Fruit fly (Drosophila melanogaster) whole organism, embryonic: ENCODE results near the gene Try29F.

Experiments used
- Adf1 ChIP-seq: fragments of 200-800 bp; sonication (Bioruptor generic); IDR thresholded peaks from 2 replicates; pipeline ENCODE4 v1.3.6; 2022; ENCODE audit warnings: missing biosample characterization, missing genetic modification characterization
- Bdp1 ChIP-seq: fragments of 200-800 bp; sonication (Bioruptor generic); optimal IDR thresholded peaks from 3 replicates; lab custom pipeline; 2016; ENCODE audit warnings: missing biosample characterization, missing genetic modification characterization
- BtbVII ChIP-seq: fragments of 200-800 bp; sonication (Bioruptor generic); optimal IDR thresholded peaks from 3 replicates; lab custom pipeline; 2017; ENCODE audit warnings: missing biosample characterization, mild to moderate bottlenecking, missing genetic modification characterization
- CG10209 ChIP-seq: fragments of 200-800 bp; sonication (Bioruptor generic); optimal IDR thresholded peaks from 3 replicates; lab custom pipeline; 2017; ENCODE audit warnings: missing biosample characterization, mild to moderate bottlenecking, missing genetic modification characterization, missing genetic modification reagents
- CG1024 ChIP-seq: fragments of 200-800 bp; sonication (Bioruptor generic); IDR thresholded peaks from 2 replicates; pipeline ENCODE4 v1.3.6; 2022; ENCODE audit warnings: missing biosample characterization, missing genetic modification characterization
- CG10274 ChIP-seq: fragments of 200-800 bp; sonication (Bioruptor generic); optimal IDR thresholded peaks from 3 replicates; lab custom pipeline; 2017; ENCODE audit warnings: missing biosample characterization, mild to moderate bottlenecking, missing genetic modification characterization
- CG14014 ChIP-seq: fragments of 200-800 bp; sonication (Bioruptor generic); IDR thresholded peaks from 2 replicates; pipeline ENCODE4 v1.3.6; 2022; ENCODE audit warnings: missing biosample characterization, missing genetic modification characterization
- CG15514 ChIP-seq: fragments of 200-800 bp; sonication (Bioruptor generic); optimal IDR thresholded peaks from 3 replicates; lab custom pipeline; 2017; ENCODE audit warnings: missing biosample characterization, missing genetic modification characterization, mild to moderate bottlenecking, moderate library complexity, missing genetic modification reagents
- CG15696 ChIP-seq: fragments of 200-800 bp; sonication (Bioruptor generic); optimal IDR thresholded peaks from 2 replicates; lab custom pipeline; 2019; ENCODE audit warnings: missing biosample characterization, mild to moderate bottlenecking, missing genetic modification characterization, moderate library complexity
- CG16779 ChIP-seq: fragments of 200-800 bp; sonication (Bioruptor generic); IDR thresholded peaks from 2 replicates; pipeline ENCODE4 v1.3.6; 2022; ENCODE audit warnings: missing biosample characterization, missing genetic modification characterization
- CG17568 ChIP-seq: fragments of 200-800 bp; sonication (Bioruptor generic); optimal IDR thresholded peaks from 2 replicates; lab custom pipeline; 2018; ENCODE audit warnings: missing biosample characterization, mild to moderate bottlenecking, missing genetic modification characterization, moderate library complexity
- CG2199 ChIP-seq: fragments of 200-800 bp; sonication (Bioruptor generic); IDR thresholded peaks from 3 replicates; pipeline ENCODE4 v1.3.6; 2022; ENCODE audit warnings: missing biosample characterization, missing genetic modification characterization
- CG30431 ChIP-seq: fragments of 200-800 bp; sonication (Bioruptor generic); optimal IDR thresholded peaks from 2 replicates; lab custom pipeline; 2017; ENCODE audit warnings: missing biosample characterization, missing genetic modification characterization
- CG32772 ChIP-seq: fragments of 200-800 bp; sonication (Bioruptor generic); IDR thresholded peaks from 2 replicates; pipeline ENCODE4 v1.3.6; 2022; ENCODE audit warnings: missing biosample characterization, missing genetic modification characterization
- CG34376 ChIP-seq: fragments of 200-800 bp; sonication (Bioruptor generic); optimal IDR thresholded peaks from 2 replicates; lab custom pipeline; 2018; ENCODE audit warnings: missing biosample characterization, mild to moderate bottlenecking, missing genetic modification characterization
- CG3838 ChIP-seq: fragments of 200-800 bp; sonication (Bioruptor generic); optimal IDR thresholded peaks from 3 replicates; lab custom pipeline; 2016; ENCODE audit warnings: missing biosample characterization, missing genetic modification characterization
- CG4360 ChIP-seq: fragments of 200-800 bp; sonication (Bioruptor generic); IDR thresholded peaks from 2 replicates; pipeline ENCODE4 v1.3.6; 2022; ENCODE audit warnings: missing biosample characterization, missing genetic modification characterization
- CG5953 ChIP-seq: fragments of 200-800 bp; sonication (Bioruptor generic); IDR thresholded peaks from 2 replicates; pipeline ENCODE4 v1.3.6; 2022; ENCODE audit warnings: missing biosample characterization, missing genetic modification characterization
- CG6254 ChIP-seq: fragments of 200-800 bp; sonication (Bioruptor generic); optimal IDR thresholded peaks from 3 replicates; lab custom pipeline; 2017; ENCODE audit warnings: mild to moderate bottlenecking, missing biosample characterization, missing genetic modification reagents, missing genetic modification characterization
- CG6854 ChIP-seq: fragments of 200-800 bp; sonication (Bioruptor generic); optimal IDR thresholded peaks from 3 replicates; lab custom pipeline; 2017; ENCODE audit warnings: missing biosample characterization, mild to moderate bottlenecking, missing genetic modification characterization
- CG9437 ChIP-seq: fragments of 200-800 bp; sonication (Bioruptor generic); optimal IDR thresholded peaks from 2 replicates; lab custom pipeline; 2018; ENCODE audit warnings: missing biosample characterization, mild to moderate bottlenecking, missing genetic modification characterization
- D19B ChIP-seq: fragments of 200-800 bp; sonication (Bioruptor generic); optimal IDR thresholded peaks from 2 replicates; lab custom pipeline; 2017; ENCODE audit warnings: missing biosample characterization, mild to moderate bottlenecking, missing genetic modification characterization
- Hmx ChIP-seq: fragments of 200-800 bp; sonication (Bioruptor generic); optimal IDR thresholded peaks from 2 replicates; lab custom pipeline; 2016; ENCODE audit warnings: missing biosample characterization, missing genetic modification characterization
- Mad ChIP-seq: fragments of 200-800 bp; sonication (Bioruptor generic); optimal IDR thresholded peaks from 2 replicates; lab custom pipeline; 2016; ENCODE audit warnings: missing biosample characterization, missing genetic modification characterization
- Med ChIP-seq: fragments of 200-800 bp; sonication (Bioruptor generic); peaks from one replicate; lab custom pipeline; 2016; ENCODE audit warnings: missing biosample characterization, missing genetic modification characterization, mild to moderate bottlenecking, inconsistent platforms, moderate library complexity
- Myb ChIP-seq: fragments of 200-800 bp; sonication (Bioruptor generic); optimal IDR thresholded peaks from 2 replicates; lab custom pipeline; 2016; ENCODE audit warnings: missing biosample characterization, missing genetic modification characterization
- Neu2 ChIP-seq: fragments of 200-800 bp; sonication (Bioruptor generic); optimal IDR thresholded peaks from 3 replicates; lab custom pipeline; 2016; ENCODE audit warnings: missing biosample characterization, missing genetic modification characterization, borderline replicate concordance
- Sry-β ChIP-seq: fragments of 200-800 bp; sonication (Bioruptor generic); optimal IDR thresholded peaks from 2 replicates; lab custom pipeline; 2018; ENCODE audit warnings: missing biosample characterization, mild to moderate bottlenecking, missing genetic modification characterization, moderate library complexity
- Sry-δ ChIP-seq: fragments of 200-800 bp; sonication (Bioruptor generic); optimal IDR thresholded peaks from 2 replicates; lab custom pipeline; 2016; ENCODE audit warnings: missing biosample characterization, missing genetic modification characterization
- Ssrp ChIP-seq: fragments of 200-800 bp; sonication (Bioruptor generic); optimal IDR thresholded peaks from 2 replicates; lab custom pipeline; 2018; ENCODE audit warnings: missing biosample characterization, mild to moderate bottlenecking, missing genetic modification characterization, moderate library complexity
- Xrp1 ChIP-seq: fragments of 200-800 bp; sonication (Bioruptor generic); IDR thresholded peaks from 2 replicates; pipeline ENCODE4 v1.3.6; 2022; ENCODE audit warnings: missing biosample characterization, missing genetic modification characterization
- ab ChIP-seq: fragments of 200-800 bp; sonication (Bioruptor generic); optimal IDR thresholded peaks from 2 replicates; lab custom pipeline; 2016; ENCODE audit warnings: missing biosample characterization, missing genetic modification characterization
- cas ChIP-seq: fragments of 200-800 bp; sonication (Bioruptor generic); IDR thresholded peaks from 2 replicates; pipeline ENCODE4 v1.3.6; 2022; ENCODE audit warnings: missing biosample characterization, missing genetic modification characterization
- corto ChIP-seq: fragments of 200-800 bp; sonication (Bioruptor generic); optimal IDR thresholded peaks from 2 replicates; lab custom pipeline; 2016; ENCODE audit warnings: missing biosample characterization, mild to moderate bottlenecking, missing genetic modification characterization, moderate library complexity
- cwo ChIP-seq: fragments of 200-800 bp; sonication (Bioruptor generic); optimal IDR thresholded peaks from 3 replicates; lab custom pipeline; 2017; ENCODE audit warnings: missing biosample characterization, missing genetic modification characterization, mild to moderate bottlenecking, moderate library complexity, missing genetic modification reagents
- dan ChIP-seq: fragments of 200-800 bp; sonication (Bioruptor generic); IDR thresholded peaks from 2 replicates; pipeline ENCODE4 v1.3.6; 2022; ENCODE audit warnings: missing biosample characterization, missing genetic modification characterization
- danr ChIP-seq: fragments of 200-800 bp; sonication (Bioruptor generic); IDR thresholded peaks from 2 replicates; pipeline ENCODE4 v1.3.6; 2022; ENCODE audit warnings: missing biosample characterization, missing genetic modification characterization
- dmrt11E ChIP-seq: fragments of 200-800 bp; sonication (Bioruptor generic); optimal IDR thresholded peaks from 3 replicates; lab custom pipeline; 2018; ENCODE audit warnings: missing biosample characterization, mild to moderate bottlenecking, missing genetic modification characterization, moderate library complexity
- emc ChIP-seq: fragments of 200-800 bp; sonication (Bioruptor generic); optimal IDR thresholded peaks from 2 replicates; lab custom pipeline; 2016; ENCODE audit warnings: missing biosample characterization, missing genetic modification characterization
- en ChIP-seq: fragments of 200-800 bp; sonication (Bioruptor generic); optimal IDR thresholded peaks from 2 replicates; lab custom pipeline; 2016; ENCODE audit warnings: missing biosample characterization, missing genetic modification characterization
- gt ChIP-seq: fragments of 200-800 bp; sonication (Bioruptor generic); IDR thresholded peaks from 2 replicates; pipeline ENCODE4 v1.3.6; 2022; ENCODE audit warnings: missing biosample characterization, missing genetic modification characterization
- ham ChIP-seq: fragments of 200-800 bp; sonication (Bioruptor generic); IDR thresholded peaks from 2 replicates; pipeline ENCODE4 v1.3.6; 2022; ENCODE audit warnings: missing biosample characterization, missing genetic modification characterization
- onecut ChIP-seq: fragments of 200-800 bp; sonication (Bioruptor generic); IDR thresholded peaks from 2 replicates; pipeline ENCODE4 v1.3.6; 2022; ENCODE audit warnings: missing biosample characterization, missing genetic modification characterization
- prd ChIP-seq, 3 experiments: fragments of >200 bp in 2 of 3; fragments of 200-800 bp in 1 of 3; sonication (Bioruptor generic) in 1 of 3; optimal IDR thresholded peaks in 2 of 3; IDR thresholded peaks in 1 of 3; 2 replicates in 2 of 3; 3 replicates in 1 of 3; pipeline versions ENCODE4 v1.3.6 to Lab custom; 2017 to 2022; ENCODE audit warnings: missing biosample characterization in 1 of 3, missing genetic modification characterization in 1 of 3
- run ChIP-seq: fragments of 200-800 bp; sonication (Bioruptor generic); optimal IDR thresholded peaks from 3 replicates; lab custom pipeline; 2018; ENCODE audit warnings: missing biosample characterization, mild to moderate bottlenecking, missing genetic modification characterization
- sd ChIP-seq: fragments of 200-800 bp; sonication (Bioruptor generic); optimal IDR thresholded peaks from 3 replicates; lab custom pipeline; 2018; ENCODE audit warnings: missing biosample characterization, mild to moderate bottlenecking, missing genetic modification characterization, moderate library complexity
- sim ChIP-seq: fragments of 200-800 bp; sonication (Bioruptor generic); IDR thresholded peaks from 2 replicates; pipeline ENCODE4 v1.3.6; 2022; ENCODE audit warnings: missing biosample characterization, missing genetic modification characterization
- tgo ChIP-seq: fragments of 200-800 bp; sonication (Bioruptor generic); IDR thresholded peaks from 3 replicates; pipeline ENCODE4 v1.3.6; 2022; ENCODE audit warnings: missing biosample characterization, missing genetic modification characterization
- tin ChIP-seq: fragments of 200-800 bp; sonication (Bioruptor generic); optimal IDR thresholded peaks from 3 replicates; lab custom pipeline; 2016; ENCODE audit warnings: missing biosample characterization, missing genetic modification characterization
- unpg ChIP-seq: fragments of 200-800 bp; sonication (Bioruptor generic); optimal IDR thresholded peaks from 3 replicates; lab custom pipeline; 2018; ENCODE audit warnings: missing biosample characterization, mild to moderate bottlenecking, missing genetic modification characterization, moderate library complexity
- wdn ChIP-seq: fragments of 200-800 bp; sonication (Bioruptor generic); IDR thresholded peaks from 2 replicates; pipeline ENCODE4 v1.3.6; 2022; ENCODE audit warnings: missing biosample characterization, missing genetic modification characterization
- zen2 ChIP-seq: fragments of 200-800 bp; sonication (Bioruptor generic); IDR thresholded peaks from 3 replicates; pipeline ENCODE4 v1.3.6; 2022; ENCODE audit warnings: missing biosample characterization, missing genetic modification characterization; ENCODE audit not compliant: partially characterized antibody

Gene Try29F

DNA sequence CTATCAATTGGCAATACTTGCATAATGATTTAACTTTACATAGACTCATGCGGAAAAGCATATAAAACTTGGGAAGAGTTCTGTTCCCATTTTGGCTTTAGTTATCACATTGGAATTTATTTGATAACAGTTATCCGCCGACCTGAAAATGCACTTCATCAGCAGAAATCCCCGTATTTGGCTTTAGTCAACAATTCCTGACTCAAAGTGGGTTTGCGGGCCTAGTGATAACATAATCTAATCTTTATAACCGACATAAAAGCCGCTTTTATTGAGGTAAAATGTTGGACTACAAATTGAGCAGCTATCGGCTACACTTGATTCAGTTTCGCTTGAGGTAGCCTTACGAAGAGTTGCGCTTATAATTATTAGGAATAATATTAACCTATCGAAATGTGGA, 11.9 kb downstream of the Try29F start, which contains the start of gene CG9568 (continued):
- TF ChIP-seq Sry-δ (no peak), zen2 (GFP tag; lab: Robert Waterston, UW) (no peak), CG14014 (no peak), BtbVII (peak; percentile 14), CG10274 (no peak), CG15514 (no peak), CG15696 (tag; lab: Kevin White, UChicago) (no peak), Xrp1 (GFP tag; lab: Robert Waterston, UW) (no peak), sd (peak; percentile 80), emc (GFP tag; lab: Kevin White, UChicago) (no peak), run (tag; lab: Kevin White, UChicago) (no peak), CG17568 (GFP tag; lab: Kevin White, UChicago) (peak; percentile 33), cas (GFP tag; lab: Robert Waterston, UW) (no peak), Ssrp (tag; lab: Kevin White, UChicago) (no peak), onecut (GFP tag; lab: Robert Waterston, UW) (no peak), gt (GFP tag; lab: Robert Waterston, UW) (no peak), Neu2 (GFP tag; lab: Kevin White, UChicago) (no peak), CG16779 (GFP tag; lab: Robert Waterston, UW) (no peak), D19B (GFP tag; lab: Kevin White, UChicago) (peak; percentile 22), Myb (GFP tag; lab: Kevin White, UChicago) (no peak), CG34376 (GFP tag; lab: Kevin White, UChicago) (peak; percentile 54), Sry-β (GFP tag; lab: Kevin White, UChicago) (no peak), CG32772 (no peak), corto (no peak), CG9437 (GFP tag; lab: Kevin White, UChicago) (no peak), tgo (GFP tag; lab: Robert Waterston, UW) (no peak), wdn (GFP tag; lab: Robert Waterston, UW) (no peak), CG30431 (GFP tag; lab: Kevin White, UChicago) (no peak), dmrt11E (no peak), CG6854 (no peak), Hmx (GFP tag; lab: Kevin White, UChicago) (no peak), Med (GFP tag; lab: Kevin White, UChicago) (peak; percentile 53), cwo (GFP tag; lab: Kevin White, UChicago) (no peak), CG6254 (GFP tag; lab: Kevin White, UChicago) (no peak), unpg (GFP tag; lab: Kevin White, UChicago) (peak; percentile 5), danr (GFP tag; lab: Robert Waterston, UW) (no peak), CG3838 (GFP tag; lab: Kevin White, UChicago) (no peak), Mad (GFP tag; lab: Kevin White, UChicago) (no peak), sim (no peak), en (GFP tag; lab: Kevin White, UChicago) (no peak), dan (GFP tag; lab: Robert Waterston, UW) (no peak), CG4360 (GFP tag; lab: Robert Waterston, UW) (no peak), ab (GFP tag; lab: Kevin White, UChicago) (no peak), tin (GFP tag; lab: Kevin White, UChicago) (no peak), CG10209 (GFP tag; lab: Kevin White, UChicago) (no peak), ham (no peak), CG5953 (no peak), Bdp1 (GFP tag; lab: Kevin White, UChicago) (no peak), CG2199 (GFP tag; lab: Robert Waterston, UW) (no peak), prd (optimal IDR thresholded peaks at IDR 0.05; lab: Kevin White, UChicago) (no peak), prd (GFP tag; IDR thresholded peaks at IDR 0.05; lab: Robert Waterston, UW) (no peak), Adf1 (GFP tag; lab: Robert Waterston, UW) (no peak), CG1024 (GFP tag; lab: Robert Waterston, UW) (no peak)
